Worm (Caenorhabditis elegans) whole organism, young adult: ENCODE results near the gene rcan-1.

Experiments used
- B0035.1 ChIP-seq: sonication (generic microtip); optimal IDR thresholded peaks from 2 replicates; lab custom pipeline; 2016; ENCODE audit warnings: missing genetic modification characterization, mild to moderate bottlenecking, missing compliant biosample characterization, missing genotype, missing genetic modification reagents
- B0261.1 ChIP-seq: sonication (generic microtip); optimal IDR thresholded peaks from 2 replicates; lab custom pipeline; 2016; ENCODE audit warnings: mild to moderate bottlenecking, missing genetic modification characterization, moderate library complexity, missing compliant biosample characterization
- C06A6.2 ChIP-seq: fragments of 200-800 bp; sonication (Bioruptor generic); conservative IDR thresholded peaks from 2 replicates; pipeline ENCODE4 v1.3.6; 2022; ENCODE audit warnings: missing genetic modification characterization, missing compliant biosample characterization
- C17E4.6 ChIP-seq: fragments of 200-800 bp; sonication (Bioruptor generic); IDR thresholded peaks from 2 replicates; pipeline ENCODE4 v1.3.6; 2022; ENCODE audit warnings: missing genetic modification reagents, missing genetic modification characterization, missing compliant biosample characterization
- F10E7.11 ChIP-seq: sonication (generic microtip); optimal IDR thresholded peaks from 2 replicates; lab custom pipeline; 2017; ENCODE audit warnings: mild to moderate bottlenecking, missing genetic modification characterization, moderate library complexity, missing compliant biosample characterization
- F22D6.2 ChIP-seq: sonication (generic microtip); optimal IDR thresholded peaks from 2 replicates; lab custom pipeline; 2016; ENCODE audit warnings: mild to moderate bottlenecking, missing genetic modification characterization, missing compliant biosample characterization
- F49E8.2 ChIP-seq: sonication (generic microtip); optimal IDR thresholded peaks from 3 replicates; lab custom pipeline; 2017; ENCODE audit warnings: missing genetic modification characterization, mild to moderate bottlenecking, missing compliant biosample characterization, antibody characterized with exemption, moderate library complexity; ENCODE audit not compliant: insufficient read depth
- F52B5.7 ChIP-seq: sonication (generic microtip); optimal IDR thresholded peaks from 2 replicates; lab custom pipeline; 2016; ENCODE audit warnings: mild to moderate bottlenecking, missing genetic modification characterization, missing compliant biosample characterization
- K11D2.4 ChIP-seq: fragments of 200-800 bp; sonication (Bioruptor generic); IDR thresholded peaks from 2 replicates; pipeline ENCODE4 v1.3.6; 2022; ENCODE audit warnings: missing genetic modification reagents, missing genetic modification characterization, missing compliant biosample characterization
- T26A5.8 ChIP-seq: sonication (generic microtip); optimal IDR thresholded peaks from 2 replicates; lab custom pipeline; 2016; ENCODE audit warnings: missing genetic modification characterization, missing compliant biosample characterization
- Y53F4B.3 ChIP-seq: fragments of 200-800 bp; sonication (Bioruptor generic); IDR thresholded peaks from 2 replicates; pipeline ENCODE4 v1.3.6; 2022; ENCODE audit warnings: missing genetic modification reagents, missing genetic modification characterization, missing compliant biosample characterization
- Y56A3A.18 ChIP-seq: fragments of 200-800 bp; sonication (Bioruptor generic); IDR thresholded peaks from 2 replicates; pipeline ENCODE4 v1.3.6; 2022; ENCODE audit warnings: missing genetic modification reagents, missing genetic modification characterization, missing compliant biosample characterization
- Y67H2A.10 ChIP-seq: fragments of 200-800 bp; sonication (Bioruptor generic); conservative IDR thresholded peaks from 2 replicates; pipeline ENCODE4 v1.3.6; 2022; ENCODE audit warnings: missing genetic modification reagents, missing genetic modification characterization, missing compliant biosample characterization
- ama-1 ChIP-seq, 3 experiments: fragments of 150-350 bp in 1 of 3; sonication (generic microtip) in 2 of 3; optimal IDR thresholded peaks; 2 replicates each; lab custom pipeline; 2014 to 2018; ENCODE audit warnings: missing biosample characterization in 2 of 3, missing genetic modification characterization in 2 of 3, missing genetic modification reagents in 2 of 3
- aptf-3 ChIP-seq: fragments of 200-800 bp; sonication (Bioruptor generic); IDR thresholded peaks from 2 replicates; pipeline ENCODE4 v1.3.6; 2022; ENCODE audit warnings: missing genetic modification characterization, missing compliant biosample characterization
- attf-5 ChIP-seq: fragments of 200-800 bp; sonication (Bioruptor generic); optimal IDR thresholded peaks from 2 replicates; lab custom pipeline; 2018; ENCODE audit warnings: mild to moderate bottlenecking, missing genetic modification characterization, missing compliant biosample characterization
- bed-2 ChIP-seq: fragments of 200-800 bp; sonication (Bioruptor generic); IDR thresholded peaks from 2 replicates; pipeline ENCODE4 v1.3.6; 2022; ENCODE audit warnings: missing genetic modification reagents, missing genetic modification characterization, missing compliant biosample characterization
- ceh-100 ChIP-seq: fragments of 200-800 bp; sonication (Bioruptor generic); IDR thresholded peaks from 2 replicates; pipeline ENCODE4 v1.3.6; 2022; ENCODE audit warnings: missing genetic modification reagents, missing genetic modification characterization, missing compliant biosample characterization
- die-1 ChIP-seq: sonication (generic microtip); optimal IDR thresholded peaks from 2 replicates; lab custom pipeline; 2016; ENCODE audit warnings: missing genotype, mild to moderate bottlenecking, missing genetic modification characterization, missing compliant biosample characterization
- dox-1 ChIP-seq: fragments of 200-800 bp; sonication (Bioruptor generic); IDR thresholded peaks from 2 replicates; pipeline ENCODE4 v1.3.6; 2022; ENCODE audit warnings: missing genetic modification reagents, missing genetic modification characterization, missing compliant biosample characterization
- dpl-1 ChIP-seq: fragments of 150-350 bp; optimal IDR thresholded peaks from 2 replicates; lab custom pipeline; 2014; ENCODE audit warnings: missing biosample characterization, missing genetic modification reagents, missing genetic modification characterization
- egl-18 ChIP-seq: fragments of 200-800 bp; sonication (Bioruptor generic); IDR thresholded peaks from 2 replicates; pipeline ENCODE4 v1.3.6; 2022; ENCODE audit warnings: missing genetic modification reagents, missing genetic modification characterization, missing compliant biosample characterization
- egl-44 ChIP-seq: fragments of 200-800 bp; sonication (Bioruptor generic); IDR thresholded peaks from 2 replicates; pipeline ENCODE4 v1.3.6; 2022; ENCODE audit warnings: missing genetic modification reagents, missing genetic modification characterization, missing compliant biosample characterization
- ekl-4 ChIP-seq: fragments of 200-800 bp; sonication (Bioruptor generic); IDR thresholded peaks from 2 replicates; pipeline ENCODE4 v1.3.6; 2022; ENCODE audit warnings: missing genetic modification reagents, missing genetic modification characterization, missing compliant biosample characterization
- fkh-3 ChIP-seq: sonication (generic microtip); optimal IDR thresholded peaks from 2 replicates; lab custom pipeline; 2016; ENCODE audit warnings: mild to moderate bottlenecking, missing genetic modification characterization, missing compliant biosample characterization
- gei-17 ChIP-seq: fragments of 200-800 bp; sonication (Bioruptor generic); optimal IDR thresholded peaks from 2 replicates; lab custom pipeline; 2018; ENCODE audit warnings: mild to moderate bottlenecking, missing genetic modification characterization, missing compliant biosample characterization
- hmg-1.2 ChIP-seq: fragments of 200-800 bp; sonication (Bioruptor generic); IDR thresholded peaks from 2 replicates; pipeline ENCODE4 v1.3.6; 2022; ENCODE audit warnings: missing genetic modification reagents, missing genetic modification characterization, missing compliant biosample characterization
- hrde-1 ChIP-seq: sonication (generic microtip); optimal IDR thresholded peaks from 2 replicates; lab custom pipeline; 2016; ENCODE audit warnings: missing genetic modification characterization, mild to moderate bottlenecking, missing compliant biosample characterization, moderate library complexity, missing genotype, missing genetic modification reagents, borderline replicate concordance
- hsf-1 ChIP-seq: fragments of 200-800 bp; sonication (Bioruptor generic); IDR thresholded peaks from 2 replicates; pipeline ENCODE4 v1.3.6; 2022; ENCODE audit warnings: missing genetic modification reagents, missing genetic modification characterization, missing compliant biosample characterization
- lin-26 ChIP-seq: fragments of 200-800 bp; sonication (Bioruptor generic); IDR thresholded peaks from 2 replicates; pipeline ENCODE4 v1.3.6; 2022; ENCODE audit warnings: missing genetic modification reagents, missing genetic modification characterization, missing compliant biosample characterization
- lin-35 ChIP-seq, 3 experiments: fragments of 150-350 bp in 2 of 3; sonication (generic microtip) in 1 of 3; optimal IDR thresholded peaks; 2 replicates each; lab custom pipeline; 2014 to 2018; ENCODE audit warnings: missing biosample characterization in 3 of 3, missing genetic modification characterization in 3 of 3, missing genetic modification reagents in 3 of 3
- lir-1 ChIP-seq: fragments of 200-800 bp; sonication (Bioruptor generic); conservative IDR thresholded peaks from 2 replicates; pipeline ENCODE4 v1.3.6; 2022; ENCODE audit warnings: missing genetic modification reagents, missing genetic modification characterization, missing compliant biosample characterization
- lsl-1 ChIP-seq: fragments of 200-800 bp; sonication (Bioruptor generic); optimal IDR thresholded peaks from 2 replicates; lab custom pipeline; 2018; ENCODE audit warnings: mild to moderate bottlenecking, missing genetic modification characterization, moderate library complexity, missing compliant biosample characterization
- madf-10 ChIP-seq: sonication (generic microtip); optimal IDR thresholded peaks from 2 replicates; lab custom pipeline; 2016; ENCODE audit warnings: mild to moderate bottlenecking, missing genetic modification characterization, missing compliant biosample characterization
- madf-8 ChIP-seq: fragments of 200-800 bp; sonication (Bioruptor generic); conservative IDR thresholded peaks from 2 replicates; pipeline ENCODE4 v1.3.6; 2022; ENCODE audit warnings: missing genetic modification reagents, missing genetic modification characterization, missing compliant biosample characterization
- mcd-1 ChIP-seq: fragments of 200-800 bp; sonication (Bioruptor generic); IDR thresholded peaks from 2 replicates; pipeline ENCODE4 v1.3.6; 2022; ENCODE audit warnings: missing genetic modification reagents, missing genetic modification characterization, missing compliant biosample characterization
- nhr-120 ChIP-seq: fragments of 200-800 bp; sonication (Bioruptor generic); IDR thresholded peaks from 2 replicates; pipeline ENCODE4 v1.3.6; 2022; ENCODE audit warnings: missing genetic modification characterization, missing compliant biosample characterization
- pbrm-1 ChIP-seq: fragments of 200-800 bp; sonication (Bioruptor generic); IDR thresholded peaks from 2 replicates; pipeline ENCODE4 v1.3.6; 2022; ENCODE audit warnings: missing genetic modification reagents, missing genetic modification characterization, missing compliant biosample characterization
- pha-4 ChIP-seq: fragments of 150-350 bp; sonication (generic microtip); optimal IDR thresholded peaks from 2 replicates; lab custom pipeline; 2014; ENCODE audit warnings: missing biosample characterization, missing genetic modification reagents, missing genetic modification characterization
- rec-8 ChIP-seq, 2 experiments: sonication (generic microtip); optimal IDR thresholded peaks; 2 replicates each; lab custom pipeline; 2016; ENCODE audit warnings: mild to moderate bottlenecking in 2 of 2, missing genetic modification characterization in 2 of 2, missing genetic modification reagents in 2 of 2, missing genotype in 2 of 2, missing biosample characterization in 1 of 2, missing compliant biosample characterization in 1 of 2, moderate library complexity in 1 of 2
- repo-1 ChIP-seq: sonication (generic microtip); optimal IDR thresholded peaks from 2 replicates; lab custom pipeline; 2017; ENCODE audit warnings: mild to moderate bottlenecking, missing genetic modification characterization, missing compliant biosample characterization
- sdz-38 ChIP-seq: sonication (generic microtip); optimal IDR thresholded peaks from 2 replicates; lab custom pipeline; 2016; ENCODE audit warnings: missing genotype, missing genetic modification characterization, missing compliant biosample characterization
- somi-1 ChIP-seq: fragments of 200-800 bp; sonication (Bioruptor generic); optimal IDR thresholded peaks from 2 replicates; lab custom pipeline; 2018; ENCODE audit warnings: mild to moderate bottlenecking, missing genetic modification characterization, missing compliant biosample characterization
- sptf-2 ChIP-seq: fragments of 200-800 bp; sonication (Bioruptor generic); optimal IDR thresholded peaks from 2 replicates; lab custom pipeline; 2018; ENCODE audit warnings: mild to moderate bottlenecking, missing genetic modification characterization, missing compliant biosample characterization
- unc-62 ChIP-seq: fragments of 150-350 bp; optimal IDR thresholded peaks from 2 replicates; lab custom pipeline; 2014; ENCODE audit warnings: missing biosample characterization, missing genetic modification reagents, missing genetic modification characterization
- zim-3 ChIP-seq: sonication (generic microtip); optimal IDR thresholded peaks from 2 replicates; lab custom pipeline; 2017; ENCODE audit warnings: mild to moderate bottlenecking, missing genetic modification characterization, moderate library complexity, missing compliant biosample characterization
- ztf-18 ChIP-seq: sonication (generic microtip); optimal IDR thresholded peaks from 2 replicates; lab custom pipeline; 2016; ENCODE audit warnings: missing genotype, mild to moderate bottlenecking, missing genetic modification characterization, missing compliant biosample characterization
- ztf-26 ChIP-seq: sonication (generic microtip); optimal IDR thresholded peaks from 2 replicates; lab custom pipeline; 2017; ENCODE audit warnings: missing genetic modification characterization, missing compliant biosample characterization
- ztf-6 ChIP-seq: fragments of 200-800 bp; sonication (Bioruptor generic); IDR thresholded peaks from 2 replicates; pipeline ENCODE4 v1.3.6; 2022; ENCODE audit warnings: missing genetic modification reagents, missing genetic modification characterization, missing compliant biosample characterization

The rcan-1 gene

DNA sequence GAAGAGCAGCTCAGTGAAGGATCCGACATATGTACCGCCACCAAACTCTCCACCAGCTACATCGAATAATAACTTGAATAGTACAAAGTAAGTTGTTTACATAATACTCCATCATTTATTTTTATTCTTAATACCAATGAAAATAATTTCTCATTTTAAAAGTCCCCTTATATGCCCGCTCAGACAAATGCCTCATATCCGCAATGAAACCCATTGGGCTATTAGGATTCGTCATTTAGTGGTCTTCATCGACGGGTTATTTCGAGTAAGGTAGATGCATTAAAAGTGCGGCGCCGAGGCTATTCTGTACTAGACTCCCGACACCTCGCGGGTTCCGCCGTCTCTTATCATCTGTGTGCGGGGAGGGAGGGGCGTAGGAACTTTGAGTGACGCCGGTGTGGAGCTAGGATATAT is 30.2 kb downstream of the rcan-1 start:
- 0 out of 2 replicates have a peak, but pooled peaks have one; percentile 37 for TF ChIP-seq egl-44 (GFP tag; lab: Robert Waterston, UW)
- no peak for TF ChIP-seq ama-1 (optimal IDR thresholded peaks at IDR 0.05; lab: Kevin White, UChicago)
- no peak for TF ChIP-seq ama-1 (GFP tag; optimal IDR thresholded peaks at IDR 0.05; lab: Kevin White, UChicago)
- TF ChIP-seq F10E7.11 (tag; lab: Kevin White, UChicago) = no peak
- TF ChIP-seq Y67H2A.10 (GFP tag; lab: Robert Waterston, UW) = no peak
- peak in 1 of 2 experiments; percentile 28 for TF ChIP-seq rec-8 (tag; optimal IDR thresholded peaks at IDR 0.05; lab: Kevin White, UChicago)
- peak; percentile 54; the same call in 1 of the 2 replicates for TF ChIP-seq madf-8
- TF ChIP-seq madf-10 (tag; lab: Kevin White, UChicago) = no peak
- TF ChIP-seq F22D6.2 (tag; lab: Kevin White, UChicago) = no peak
- TF ChIP-seq Y53F4B.3 (GFP tag; lab: Robert Waterston, UW) = no peak
- peak; percentile 33; the same call in 1 of the 2 replicates for TF ChIP-seq hsf-1 (GFP tag; lab: Robert Waterston, UW)
- TF ChIP-seq ceh-100 = peak; percentile 30; the same call in 1 of the 2 replicates
- no peak for TF ChIP-seq C06A6.2
- TF ChIP-seq T26A5.8 (tag; lab: Kevin White, UChicago) = no peak
- 0 out of 2 replicates have a peak, but pooled peaks have one; percentile 9 for TF ChIP-seq C17E4.6 (GFP tag; lab: Robert Waterston, UW)
- no peak for TF ChIP-seq Y56A3A.18 (GFP tag; lab: Robert Waterston, UW)
- TF ChIP-seq ekl-4 (GFP tag; lab: Robert Waterston, UW) = peak; percentile 24; the same call in 1 of the 2 replicates
- TF ChIP-seq sptf-2 (GFP tag; lab: Kevin White, UChicago) = no peak
- TF ChIP-seq ztf-18 (tag; lab: Kevin White, UChicago) = peak; percentile 49
- TF ChIP-seq K11D2.4 (GFP tag; lab: Robert Waterston, UW) = no peak
- TF ChIP-seq ztf-26 = no peak
- peak; percentile 55; the same call in 1 of the 2 replicates for TF ChIP-seq lin-26 (GFP tag; lab: Robert Waterston, UW)
- peak; percentile 36 for TF ChIP-seq somi-1 (GFP tag; lab: Kevin White, UChicago)
- peak; percentile 92 for TF ChIP-seq hmg-1.2 (GFP tag; lab: Robert Waterston, UW)
- TF ChIP-seq lsl-1 (GFP tag; lab: Kevin White, UChicago) = peak; percentile 88
- TF ChIP-seq B0035.1 (tag; lab: Kevin White, UChicago) = no peak
- TF ChIP-seq die-1 (tag; lab: Kevin White, UChicago) = no peak
- TF ChIP-seq attf-5 (GFP tag; lab: Kevin White, UChicago) = no peak
- no peak for TF ChIP-seq fkh-3
- TF ChIP-seq gei-17 (GFP tag; lab: Kevin White, UChicago) = no peak
- TF ChIP-seq mcd-1 (GFP tag; lab: Robert Waterston, UW) = peak; percentile 87
- peak; percentile 90 for TF ChIP-seq F49E8.2 (tag; lab: Kevin White, UChicago)
- TF ChIP-seq nhr-120 = no peak
- TF ChIP-seq F52B5.7 = no peak
- TF ChIP-seq sdz-38 (tag; lab: Kevin White, UChicago) = no peak
- no peak for TF ChIP-seq egl-18 (GFP tag; lab: Robert Waterston, UW)
- no peak for TF ChIP-seq aptf-3
- TF ChIP-seq pha-4 (tag; lab: Kevin White, UChicago) = no peak
- peak; percentile 85; the same call in 1 of the 2 replicates for TF ChIP-seq dox-1 (GFP tag; lab: Robert Waterston, UW)
- peak; percentile 93 for TF ChIP-seq pbrm-1
- peak; percentile 45 for TF ChIP-seq hrde-1
- no peak for TF ChIP-seq ztf-6 (GFP tag; lab: Robert Waterston, UW)
- no peak for TF ChIP-seq unc-62 (GFP tag; lab: Kevin White, UChicago)
- peak; percentile 53 for TF ChIP-seq repo-1 (tag; lab: Kevin White, UChicago)
- TF ChIP-seq bed-2 (GFP tag; lab: Robert Waterston, UW) = no peak
- peak in 1 of 3 experiments; percentile 34 for TF ChIP-seq lin-35 (GFP tag; optimal IDR thresholded peaks at IDR 0.05; lab: Kevin White, UChicago)
- TF ChIP-seq B0261.1 = no peak
- TF ChIP-seq dpl-1 (GFP tag; lab: Kevin White, UChicago) = no peak
- no peak for TF ChIP-seq lir-1
- no peak for TF ChIP-seq zim-3 (tag; lab: Kevin White, UChicago)
